Fruit fly (Drosophila melanogaster) Kc167 (cell line): ENCODE measurements around the gene mav.

Experiments used
- Myc ChIP-seq: fragments of >200 bp; optimal IDR thresholded peaks from 2 replicates; lab custom pipeline; 2017; ENCODE audit warnings: missing external identifiers
- Sin3A ChIP-seq: fragments of >200 bp; optimal IDR thresholded peaks from 2 replicates; lab custom pipeline; 2018; ENCODE audit warnings: missing external identifiers
- h ChIP-seq: fragments of >200 bp; optimal IDR thresholded peaks from 3 replicates; lab custom pipeline; 2018; ENCODE audit warnings: missing external identifiers
- insv ChIP-seq: fragments of >200 bp; optimal IDR thresholded peaks from 3 replicates; lab custom pipeline; 2018; ENCODE audit warnings: missing external identifiers
- psq ChIP-seq: fragments of >200 bp; optimal IDR thresholded peaks from 2 replicates; lab custom pipeline; 2017; ENCODE audit warnings: missing external identifiers
- ttk ChIP-seq: sonication (Bioruptor generic); optimal IDR thresholded peaks from 2 replicates; lab custom pipeline; 2017; ENCODE audit warnings: missing external identifiers

mav gene

DNA sequence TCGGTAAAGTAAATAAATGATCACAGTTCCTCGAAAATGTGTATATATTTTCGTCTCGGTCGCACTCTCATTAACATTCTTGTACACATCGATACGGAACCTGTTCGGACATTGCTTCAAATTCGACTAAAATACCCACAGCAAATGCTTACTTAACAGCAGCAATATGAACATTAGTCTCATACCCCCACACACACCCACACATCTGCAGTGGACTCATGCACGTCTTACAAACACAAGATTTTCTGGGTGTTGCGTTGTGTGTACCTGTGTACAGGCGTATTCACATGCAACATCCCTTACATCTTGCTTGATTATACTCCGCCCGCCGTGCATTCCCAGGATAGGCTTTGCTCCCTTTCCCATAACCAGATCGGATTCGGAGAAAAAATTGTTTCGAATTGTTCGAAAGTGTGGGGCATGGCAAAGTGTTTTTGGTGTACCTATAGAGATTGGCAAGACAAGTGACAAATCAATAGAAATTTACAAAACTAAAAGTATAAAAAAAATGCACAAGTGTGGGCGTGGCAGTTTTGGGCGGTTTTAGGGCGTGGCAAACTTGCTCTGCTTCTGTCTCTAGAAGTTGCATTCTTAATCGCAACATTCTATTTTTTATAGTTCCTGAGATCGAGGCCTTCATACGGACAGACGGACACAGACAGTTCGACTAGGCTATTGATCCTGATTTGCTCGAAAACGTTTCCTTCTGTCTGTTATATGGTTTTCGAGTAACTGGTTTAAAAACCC lies at the start of gene mav:
Gene mav (minus strand): TSS at position 134 of the 747 bp plus-strand sequence.
- TF ChIP-seq ttk (no peak), insv (lab: Kevin White, UChicago) (no peak), Sin3A (no peak), psq (lab: Kevin White, UChicago) (no peak), Myc (lab: Kevin White, UChicago) (no peak), h (no peak)

DNA sequence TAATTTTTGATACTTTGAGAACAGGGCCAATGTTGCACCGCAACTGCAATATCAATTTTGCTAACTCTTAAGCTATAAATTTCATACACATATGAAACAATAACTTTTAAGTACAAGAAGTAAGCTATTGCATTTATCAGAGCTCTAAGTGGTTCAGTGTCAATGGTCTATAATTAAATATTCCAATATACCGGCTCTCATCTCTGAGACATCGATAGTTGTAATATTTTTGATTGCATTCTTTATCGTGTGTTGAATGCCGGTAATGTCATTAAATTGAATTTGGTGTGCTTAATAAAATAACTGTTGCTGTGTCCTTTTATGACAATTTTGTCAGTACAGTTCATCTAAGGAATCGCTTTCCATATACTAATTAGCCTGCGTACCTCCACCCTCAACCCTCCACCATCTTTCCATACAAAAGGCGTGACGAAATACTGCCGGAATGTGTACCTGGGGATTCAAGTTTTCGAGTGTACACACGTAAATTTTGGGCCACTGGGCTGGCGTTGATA lies 45.1 kb upstream of the mav start, which contains the start of gene CG11360:
Gene CG11360 (plus strand): TSS at position 238 of the 515 bp plus-strand sequence.
- TF ChIP-seq insv (lab: Kevin White, UChicago) = no peak

DNA sequence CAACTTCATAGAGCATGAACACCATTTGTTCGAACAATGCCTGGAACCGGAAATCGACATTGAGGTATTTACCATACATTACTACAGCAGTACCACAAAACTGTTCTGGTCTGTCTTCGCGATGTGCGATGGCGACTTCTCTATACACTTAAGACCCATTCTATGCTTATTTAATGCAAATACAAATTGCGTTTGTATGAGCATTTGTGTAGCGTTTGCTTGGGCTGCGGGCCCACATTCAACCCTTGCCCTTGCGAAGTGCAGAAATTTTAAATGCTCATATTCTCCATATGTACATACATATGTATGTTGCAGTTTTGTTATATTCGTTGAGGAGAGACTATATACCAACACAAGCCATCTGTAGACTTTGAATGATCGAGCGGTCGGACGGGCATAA lies 38.4 kb upstream of the mav start:
- TF ChIP-seq insv (lab: Kevin White, UChicago) (no peak), Myc (lab: Kevin White, UChicago) (no peak), ttk (no peak), h (no peak), Sin3A (no peak), psq (lab: Kevin White, UChicago) (no peak)

DNA sequence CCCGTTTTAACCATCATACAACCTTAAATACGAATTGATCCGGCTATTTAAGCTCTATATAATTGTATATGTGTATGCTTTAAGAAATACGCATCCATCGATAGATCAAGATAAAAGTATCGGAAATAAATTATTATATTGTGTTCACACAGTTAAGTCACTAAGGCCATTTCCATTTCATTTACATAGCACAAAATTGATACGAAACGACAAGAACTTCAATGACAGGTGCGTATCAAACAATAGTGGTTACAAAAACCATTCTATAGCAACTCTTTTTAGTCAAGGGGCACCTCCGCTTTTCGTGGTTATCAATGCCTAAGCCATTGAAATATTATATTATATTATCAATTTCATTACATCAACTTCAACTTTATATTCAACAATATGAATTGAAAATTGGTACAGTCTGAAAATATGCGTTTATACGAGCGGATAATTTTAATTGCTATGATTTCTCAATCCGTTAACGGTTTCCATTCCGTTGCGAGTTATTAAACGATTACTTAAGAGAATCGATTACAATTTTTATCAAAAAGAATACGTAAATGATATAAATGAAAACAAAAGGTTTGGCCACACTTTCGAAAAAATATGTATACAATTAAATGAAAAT lies 37.3 kb upstream of the mav start, which contains the start of the genes CG46466 and Slip1:
Gene CG46466 (minus strand): TSS at position 70 of the 616 bp plus-strand sequence.
Gene Slip1 (plus strand): TSS at position 567 of the 616 bp plus-strand sequence.
- TF ChIP-seq Sin3A = no peak
- no peak for TF ChIP-seq Myc (lab: Kevin White, UChicago)
- no peak for TF ChIP-seq insv (lab: Kevin White, UChicago)
- TF ChIP-seq h = no peak
- no peak for TF ChIP-seq psq (lab: Kevin White, UChicago)
- TF ChIP-seq ttk = no peak

DNA sequence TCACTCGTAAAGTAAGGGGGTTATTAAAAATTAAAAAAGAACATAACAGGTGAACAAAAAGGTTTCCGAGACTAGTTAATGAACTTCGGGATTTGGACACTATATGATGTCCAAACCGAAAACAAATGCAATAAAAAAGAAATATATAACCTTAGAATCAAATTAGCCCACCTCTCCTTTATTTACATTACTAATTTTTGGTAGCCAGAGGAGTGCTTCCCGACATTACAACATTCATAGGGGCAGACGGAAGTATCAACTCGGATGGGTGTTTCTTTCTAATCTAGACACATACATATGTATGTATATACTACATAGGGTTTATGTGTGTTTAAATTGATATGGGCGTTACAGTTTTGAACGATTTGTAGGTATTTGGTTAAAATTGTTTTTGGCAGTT lies 36.3 kb upstream of the mav start:
- no peak for TF ChIP-seq insv (lab: Kevin White, UChicago)
- TF ChIP-seq Sin3A = no peak
- TF ChIP-seq Myc (lab: Kevin White, UChicago) = no peak
- TF ChIP-seq psq (lab: Kevin White, UChicago) = no peak
- no peak for TF ChIP-seq ttk
- no peak for TF ChIP-seq h

DNA sequence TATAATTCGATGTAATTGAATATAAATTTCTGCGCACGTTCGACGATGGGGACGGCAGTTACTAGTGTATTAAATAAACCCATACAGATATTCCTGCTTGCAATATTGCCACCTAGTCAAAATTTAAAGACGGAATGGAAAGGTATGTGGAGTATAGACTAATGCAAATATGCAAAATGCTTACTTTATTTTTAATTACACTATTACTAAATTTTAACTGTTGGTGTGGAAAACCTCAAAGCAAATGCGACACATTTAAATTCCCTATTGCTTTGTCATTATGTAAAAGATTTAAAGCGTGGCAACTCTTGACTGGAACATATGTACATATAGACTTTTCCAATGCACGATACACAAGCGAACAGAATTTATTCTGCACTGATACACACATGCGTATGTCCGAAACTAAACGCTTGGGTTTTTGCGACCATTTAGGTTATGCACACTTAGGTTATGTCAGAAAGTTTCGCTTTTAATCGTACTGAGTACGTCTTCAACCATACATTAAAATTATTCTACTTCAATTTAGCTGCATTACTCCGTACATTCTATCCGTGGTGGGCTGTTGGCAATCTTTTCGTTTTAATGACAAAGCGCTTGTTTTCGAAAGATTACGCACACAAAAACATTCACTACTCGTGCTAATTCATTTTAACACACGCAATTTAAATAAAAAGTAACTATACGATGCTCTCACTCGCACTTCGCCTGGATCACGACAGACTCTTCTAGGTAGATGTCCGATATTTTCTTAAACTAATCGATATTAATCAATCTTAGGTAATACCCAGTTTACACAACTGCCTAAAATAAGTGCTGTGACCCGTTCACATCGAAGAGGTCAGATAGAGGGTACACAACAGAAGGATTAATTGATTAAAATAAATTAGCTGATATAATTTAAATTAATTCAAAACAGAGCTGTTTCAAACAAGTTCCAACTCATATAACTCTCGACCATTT lies 34.3 kb upstream of the mav start, which contains the start of gene gw:
Gene gw (minus strand): TSS at position 725 of the 963 bp plus-strand sequence.
- TF ChIP-seq h (no peak), ttk (no peak), psq (lab: Kevin White, UChicago) (no peak), Myc (lab: Kevin White, UChicago) (no peak), Sin3A (no peak), insv (lab: Kevin White, UChicago) (no peak)

DNA sequence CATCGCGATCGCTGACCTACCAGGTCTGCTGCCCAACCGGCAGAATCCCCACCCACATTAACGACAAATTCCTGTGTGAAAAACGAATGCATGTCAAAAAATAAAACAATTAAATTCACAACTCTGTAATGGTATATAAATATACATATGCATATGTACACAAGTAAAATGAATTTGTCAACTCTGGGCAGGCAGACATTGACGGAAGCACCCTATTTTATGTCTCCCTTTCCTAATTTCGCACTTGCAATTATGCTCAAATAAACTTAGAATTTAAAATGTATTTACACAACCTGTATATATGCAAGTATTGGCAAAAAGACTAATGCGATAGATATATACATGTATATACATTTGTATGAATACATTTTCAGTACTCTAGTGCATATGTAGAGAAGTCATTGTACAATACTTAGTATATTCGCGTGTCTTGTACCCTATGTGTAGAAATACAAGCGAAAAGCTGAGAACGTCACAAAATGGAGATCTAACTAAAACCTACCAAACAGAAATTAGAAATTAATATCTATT lies 33.3 kb upstream of the mav start:
- TF ChIP-seq psq (lab: Kevin White, UChicago) (no peak), h (no peak), Sin3A (no peak), insv (lab: Kevin White, UChicago) (no peak), ttk (no peak), Myc (lab: Kevin White, UChicago) (no peak)

DNA sequence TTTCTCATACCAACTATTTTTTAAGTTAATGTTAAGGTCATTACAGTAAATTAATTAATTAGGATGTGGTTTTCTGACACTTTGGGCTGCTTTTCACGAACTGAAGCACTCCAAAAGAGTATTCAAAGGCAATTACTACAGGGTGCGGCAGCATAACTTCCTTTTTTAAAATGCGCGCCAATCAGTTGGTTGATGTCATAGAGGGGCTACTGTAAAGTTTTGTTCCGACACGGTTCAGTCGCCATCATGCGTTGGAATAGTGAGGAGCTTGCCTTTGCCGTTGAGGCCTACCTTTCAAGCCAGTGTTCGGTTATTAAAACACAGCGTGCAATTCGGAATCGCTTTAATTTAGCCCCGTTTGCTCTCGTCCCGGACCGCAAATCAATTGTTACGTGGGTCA lies 21.6 kb upstream of the mav start:
- no peak for TF ChIP-seq ttk
- TF ChIP-seq h = no peak
- TF ChIP-seq Sin3A = no peak
- no peak for TF ChIP-seq insv (lab: Kevin White, UChicago)
- TF ChIP-seq Myc (lab: Kevin White, UChicago) = no peak
- no peak for TF ChIP-seq psq (lab: Kevin White, UChicago)

DNA sequence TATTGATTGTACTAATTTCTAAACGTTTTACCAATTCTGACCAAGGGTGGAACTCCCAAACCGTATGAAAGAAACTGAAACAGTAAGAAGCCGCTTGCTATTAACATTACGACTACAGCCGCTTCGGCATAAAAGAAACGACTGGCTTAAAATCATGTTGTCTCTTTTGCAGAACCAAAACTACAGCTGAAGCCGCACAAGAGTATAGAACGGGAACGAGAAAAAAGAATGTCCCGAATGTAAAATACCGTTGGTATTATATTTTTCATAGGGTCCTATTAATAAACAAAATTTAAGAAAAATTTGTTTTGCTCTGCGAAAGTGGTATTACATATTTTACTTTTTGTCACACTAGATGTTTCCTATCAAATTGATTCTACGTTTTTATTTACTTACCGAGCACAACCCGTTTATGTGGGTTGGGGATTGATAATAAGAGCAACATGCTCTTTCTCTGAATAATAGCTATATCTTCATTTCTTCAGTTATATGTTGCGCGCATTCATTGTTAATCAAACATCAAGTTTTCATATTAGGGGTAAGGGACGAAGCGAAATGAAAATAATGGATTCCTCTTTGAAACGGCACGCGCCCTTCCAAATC lies 20.7 kb upstream of the mav start, which contains the start of gene Ekar:
Gene Ekar (minus strand): TSS at position 143 of the 603 bp plus-strand sequence.
- TF ChIP-seq h (no peak), Myc (lab: Kevin White, UChicago) (no peak), psq (lab: Kevin White, UChicago) (no peak), Sin3A (no peak), ttk (no peak), insv (lab: Kevin White, UChicago) (no peak)

DNA sequence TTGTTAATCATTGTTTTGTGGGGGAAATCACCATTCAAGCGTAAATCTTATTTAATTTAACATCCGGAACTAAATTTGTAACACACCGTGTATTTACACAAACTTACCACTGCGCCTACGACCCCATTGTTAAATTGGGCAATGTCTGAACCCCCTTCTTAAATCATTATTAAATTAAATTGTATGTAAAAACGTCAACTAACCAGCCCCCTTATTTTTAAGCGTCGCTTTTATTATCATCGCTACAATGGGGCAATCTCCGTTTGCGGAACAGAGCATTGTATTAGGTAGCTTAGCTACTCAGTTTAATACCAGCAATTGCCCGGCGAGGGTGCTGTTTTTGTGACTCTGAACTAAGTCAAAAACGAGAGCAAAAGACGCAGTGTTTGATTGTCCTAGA lies 3.6 kb upstream of the mav start, which contains the start of gene Gat:
Gene Gat (plus strand): TSS at position 301 of the 400 bp plus-strand sequence.
- TF ChIP-seq psq (lab: Kevin White, UChicago) = no peak
- no peak for TF ChIP-seq Myc (lab: Kevin White, UChicago)
- no peak for TF ChIP-seq h
- no peak for TF ChIP-seq insv (lab: Kevin White, UChicago)
- no peak for TF ChIP-seq Sin3A
- no peak for TF ChIP-seq ttk
